Fruit fly (Drosophila melanogaster): ENCODE results near the gene CG1136.

Gene CG1136

DNA sequence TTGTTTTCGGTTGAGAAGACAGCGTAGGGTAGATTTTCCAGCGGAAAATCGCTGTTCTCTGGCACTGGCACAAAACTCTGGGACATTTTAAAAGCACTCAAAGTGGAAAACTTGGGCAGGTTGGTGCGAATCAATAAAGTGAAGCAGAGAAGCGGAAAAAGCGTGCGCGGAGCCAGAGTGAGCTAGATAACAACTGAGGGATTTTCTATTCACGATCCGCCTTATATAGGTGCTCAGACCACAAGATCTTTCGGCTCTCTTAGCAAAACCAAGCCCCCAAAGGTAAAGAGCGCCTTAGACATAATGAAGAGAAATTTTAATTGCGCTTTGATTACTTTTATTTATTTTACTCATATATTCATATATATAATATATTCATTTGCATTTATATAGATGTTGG, 27.4 kb downstream of the CG1136 start, which contains the start of gene Faa:
Gene Faa (minus strand): TSS at position 200 of the 400 bp plus-strand sequence.
- TF ChIP-seq CG17801 (GFP tag; optimal IDR thresholded peaks at IDR 0.05; ENCODE audit: partially characterized antibody) = no peak

dm6 chr3L:4076907-4077306, 30.5 kb downstream of the CG1136 start:
- no peak for TF ChIP-seq CG17801 (GFP tag; optimal IDR thresholded peaks at IDR 0.05; ENCODE audit: partially characterized antibody)

dm6 chr3L:4080278-4080677, 33.9 kb downstream of the CG1136 start:
- TF ChIP-seq CG17801 (GFP tag; optimal IDR thresholded peaks at IDR 0.05; ENCODE audit: partially characterized antibody) = no peak

DNA sequence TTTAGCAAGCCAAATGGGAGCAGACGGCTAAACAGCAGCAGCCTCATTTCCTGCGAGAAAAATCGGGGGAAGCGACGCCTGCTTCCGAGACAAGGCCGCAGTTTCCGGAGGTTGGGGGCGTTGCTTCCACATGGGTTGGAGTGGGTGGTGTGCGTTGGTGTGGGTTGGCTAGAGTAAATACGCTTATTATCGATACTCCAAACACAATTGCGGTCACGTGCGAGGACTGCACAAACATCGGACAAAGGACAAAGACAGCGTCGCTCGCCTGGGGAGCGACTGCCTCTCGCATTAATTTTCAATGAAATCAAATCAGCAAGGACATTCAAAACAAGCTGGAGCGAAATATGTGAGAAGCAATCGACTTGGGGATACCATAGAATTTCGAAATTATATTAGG, 34.8 kb downstream of the CG1136 start:
- TF ChIP-seq CG17801 (GFP tag; optimal IDR thresholded peaks at IDR 0.05; ENCODE audit: partially characterized antibody) = no peak

DNA sequence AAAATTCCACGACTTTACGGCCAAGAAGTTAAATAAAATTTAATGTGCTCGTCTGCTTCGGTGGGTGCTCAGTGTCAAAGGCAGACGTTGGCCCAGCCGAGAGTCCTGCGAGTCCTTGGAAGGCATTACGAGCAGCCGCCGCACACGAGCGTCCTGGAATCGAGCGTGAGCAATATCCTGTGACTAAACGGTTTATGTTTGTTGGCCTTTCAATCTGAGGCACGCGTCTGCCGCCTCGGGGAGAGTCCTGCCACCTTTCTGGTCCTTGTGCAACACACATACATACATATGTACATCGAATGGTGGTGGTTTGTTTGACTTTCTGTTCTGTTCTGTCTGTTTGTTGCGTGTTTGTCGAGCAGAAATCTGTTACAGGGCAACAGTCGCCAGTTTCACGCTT, 37.0 kb downstream of the CG1136 start:
- TF ChIP-seq CG17801 (GFP tag; optimal IDR thresholded peaks at IDR 0.05; ENCODE audit: partially characterized antibody) = no peak

DNA sequence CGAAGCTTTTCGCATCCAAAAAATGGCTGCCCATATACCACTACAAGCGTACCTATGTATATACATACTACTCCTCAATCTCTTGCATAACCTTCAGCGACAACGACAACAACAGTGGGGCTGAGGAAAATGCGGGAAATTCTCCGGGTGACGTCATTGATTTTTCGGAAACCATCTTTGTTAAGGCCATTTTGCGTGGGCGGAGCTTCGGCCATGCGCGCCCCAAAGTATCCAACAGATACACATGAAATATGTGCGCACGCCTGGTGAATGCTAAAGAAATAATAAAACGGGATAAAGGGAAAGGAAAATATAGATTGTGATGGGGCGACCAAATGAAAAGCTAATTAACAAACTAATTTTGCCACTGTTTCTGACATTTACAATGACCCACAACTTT, 39.5 kb downstream of the CG1136 start:
- no peak for TF ChIP-seq CG17801 (GFP tag; optimal IDR thresholded peaks at IDR 0.05; ENCODE audit: partially characterized antibody)

dm6 chr3L:4087281-4087680, 40.9 kb downstream of the CG1136 start, which contains the start of gene CG14989:
TSS of gene CG14989 (plus strand) at chr3L:4087581.
- TF ChIP-seq CG17801 (GFP tag; optimal IDR thresholded peaks at IDR 0.05; ENCODE audit: partially characterized antibody) = no peak

DNA sequence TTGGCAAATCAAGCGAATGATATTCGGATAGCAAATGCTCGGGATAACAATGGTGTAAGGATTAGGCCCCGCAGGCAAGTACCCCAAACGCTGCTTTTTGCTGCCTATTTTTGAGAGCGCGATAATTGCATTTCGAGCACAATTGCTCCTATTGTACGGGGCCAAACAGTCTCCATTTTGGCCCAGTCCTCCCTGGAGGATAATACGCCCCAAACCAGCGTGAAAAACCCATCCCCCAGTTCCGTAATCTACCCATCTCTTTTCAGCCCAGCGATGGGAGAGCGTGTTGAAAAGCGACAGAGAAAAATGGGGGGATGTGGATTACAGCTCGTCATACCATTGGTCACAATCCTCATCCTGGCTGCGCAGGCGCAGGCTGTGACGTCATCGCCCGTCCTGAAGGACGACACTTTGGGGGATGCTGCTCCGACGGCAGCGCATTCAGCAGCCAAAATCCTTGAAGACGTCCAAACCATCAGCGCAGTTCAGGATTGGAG, 42.3 kb downstream of the CG1136 start, which contains the start of gene Gad1:
Gene Gad1 (minus strand): TSS at position 51 of the 497 bp plus-strand sequence.
- TF ChIP-seq CG17801 (GFP tag; optimal IDR thresholded peaks at IDR 0.05; ENCODE audit: partially characterized antibody) = no peak

dm6 chr3L:4092705-4093257, 46.4 kb downstream of the CG1136 start, which contains the start of gene CG14990:
TSS of gene CG14990 (plus strand) at chr3L:4093207.
- TF ChIP-seq CG17801 (GFP tag; optimal IDR thresholded peaks at IDR 0.05; ENCODE audit: partially characterized antibody) = no peak

DNA sequence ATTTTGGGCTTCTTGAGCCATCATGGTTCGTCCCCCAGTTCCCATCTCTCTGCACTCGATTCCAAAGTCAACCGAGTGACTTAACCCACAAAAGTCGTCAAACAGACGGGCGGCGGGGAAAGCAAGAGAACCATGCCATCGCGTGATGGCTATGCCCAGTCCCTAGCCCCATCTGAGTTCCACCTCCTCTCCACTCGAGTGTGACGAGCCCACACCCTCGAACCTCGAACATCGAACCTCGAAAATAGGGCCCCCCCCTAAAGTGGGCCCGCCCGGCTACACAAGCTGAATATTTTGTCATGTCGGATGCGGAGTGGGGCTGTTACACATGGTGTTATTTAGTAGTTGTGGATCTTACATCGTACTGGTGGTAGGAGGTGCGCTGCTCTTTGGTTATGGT, 50.1 kb downstream of the CG1136 start:
- TF ChIP-seq CG17801 (GFP tag; optimal IDR thresholded peaks at IDR 0.05; ENCODE audit: partially characterized antibody) = no peak

DNA sequence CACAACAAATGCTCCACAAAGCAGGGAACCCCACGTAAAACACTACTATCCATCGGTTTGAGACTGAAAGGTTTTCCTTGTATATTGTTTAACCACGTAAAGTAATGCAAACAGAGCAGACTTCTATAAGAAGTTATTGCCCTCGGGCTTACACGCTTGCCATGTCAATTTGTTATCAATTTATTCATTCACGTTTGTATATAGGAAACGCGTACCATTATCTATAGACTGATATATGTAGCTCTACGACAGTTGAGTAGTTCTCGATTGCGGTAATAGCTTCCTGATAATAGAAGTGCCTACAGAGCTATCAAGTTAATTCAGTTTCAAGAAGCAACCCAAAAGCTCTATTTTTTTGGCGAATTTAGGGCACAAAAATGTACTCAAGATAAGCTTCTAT, 52.8 kb downstream of the CG1136 start:
- no peak for TF ChIP-seq CG17801 (GFP tag; optimal IDR thresholded peaks at IDR 0.05; ENCODE audit: partially characterized antibody)

DNA sequence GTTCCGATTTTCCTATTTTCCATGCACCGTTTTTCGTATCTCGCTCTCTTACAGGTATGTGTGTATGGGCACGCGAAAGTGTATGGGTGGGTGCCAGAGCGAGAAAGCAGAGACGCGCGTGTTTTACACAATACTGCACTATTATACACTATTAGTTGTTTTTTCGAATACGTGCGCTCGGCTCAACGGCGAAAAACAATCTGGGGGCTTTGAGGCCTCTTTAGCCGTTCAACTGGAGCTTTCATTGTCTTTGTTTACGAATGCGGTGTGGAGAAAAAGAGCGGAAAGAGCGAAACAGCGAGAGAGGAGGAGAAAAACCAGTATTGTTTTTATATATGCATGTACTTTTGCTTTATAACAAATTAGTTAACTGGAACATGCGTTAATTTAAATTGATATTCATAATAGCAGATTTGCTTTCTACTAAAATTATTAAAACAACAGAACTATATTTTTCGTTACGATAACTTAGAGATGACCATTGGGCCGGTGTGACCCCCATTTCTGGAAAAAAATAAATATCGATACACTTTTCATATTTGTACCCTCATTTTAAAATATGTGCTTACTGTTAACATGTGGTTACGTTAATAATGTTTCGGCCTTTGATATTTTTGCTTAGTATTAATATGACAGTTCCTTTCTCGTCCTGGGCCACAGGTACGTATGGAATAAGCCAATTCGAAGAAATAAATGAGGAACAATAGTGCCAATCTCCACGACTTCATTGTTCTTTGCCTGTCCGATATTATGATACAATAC, 56.3 kb downstream of the CG1136 start, which contains the start of gene CG14995:
Gene CG14995 (minus strand): TSS at position 761 of the 762 bp plus-strand sequence.
- TF ChIP-seq CG17801 (GFP tag; optimal IDR thresholded peaks at IDR 0.05; ENCODE audit: partially characterized antibody) = peak; percentile 72

- peak; percentile 35 for TF ChIP-seq CG17801 (GFP tag; optimal IDR thresholded peaks at IDR 0.05; ENCODE audit: partially characterized antibody)
Observed at dm6 chr3L:4103258-4104247, 57.2 kb downstream of the CG1136 start, which contains the start of gene Fit1. TSS of gene Fit1 (plus strand) at chr3L:4103564.

DNA sequence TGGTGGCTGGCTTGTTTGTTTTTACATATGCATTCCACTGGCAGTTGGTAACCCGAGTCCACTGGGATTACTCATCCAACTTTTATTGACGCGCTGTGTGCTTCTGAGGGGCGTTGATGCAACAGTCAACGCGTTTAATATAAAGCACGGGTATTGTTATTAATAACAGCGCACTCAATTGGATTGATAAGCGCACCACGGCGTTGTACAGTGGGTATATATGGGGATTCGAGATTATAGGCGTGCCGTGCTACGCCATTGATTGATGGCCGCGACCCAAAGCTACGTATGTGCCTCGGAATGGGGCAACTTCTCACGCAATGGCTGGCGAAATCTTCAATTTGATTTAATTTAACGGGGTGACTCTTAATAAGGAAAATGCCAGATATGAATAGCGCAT, 60.7 kb downstream of the CG1136 start:
- no peak for TF ChIP-seq CG17801 (GFP tag; optimal IDR thresholded peaks at IDR 0.05; ENCODE audit: partially characterized antibody)

Data from ovary, adult (tissue).